Fruit fly (Drosophila melanogaster) whole organism, embryonic: ENCODE measurements around the gene JMJD5.

Source experiments
- Awh ChIP-seq: fragments of 200-800 bp; sonication (Bioruptor generic); IDR thresholded peaks from 2 replicates; pipeline ENCODE4, ENCODE4 v1.3.6; 2022; ENCODE audit warnings: missing biosample characterization, missing genetic modification characterization
- B-H2 ChIP-seq: fragments of 200-800 bp; sonication (Bioruptor generic); optimal IDR thresholded peaks from 2 replicates; lab custom pipeline; 2018; ENCODE audit warnings: missing biosample characterization, mild to moderate bottlenecking, missing genetic modification characterization
- CG10147 ChIP-seq: fragments of 200-800 bp; sonication (Bioruptor generic); optimal IDR thresholded peaks from 2 replicates; lab custom pipeline; 2019; ENCODE audit warnings: missing biosample characterization, mild to moderate bottlenecking, missing genetic modification characterization, moderate library complexity
- CG11504 ChIP-seq: fragments of 200-800 bp; sonication (Bioruptor generic); optimal IDR thresholded peaks from 3 replicates; lab custom pipeline; 2019; ENCODE audit warnings: missing biosample characterization, mild to moderate bottlenecking, missing genetic modification characterization, moderate library complexity
- CG11696 ChIP-seq: fragments of 200-800 bp; sonication (Bioruptor generic); IDR thresholded peaks from 2 replicates; pipeline ENCODE4 v1.3.6; 2022; ENCODE audit warnings: missing biosample characterization, missing genetic modification characterization
- CG12071 ChIP-seq: fragments of 200-800 bp; sonication (Bioruptor generic); optimal IDR thresholded peaks from 3 replicates; lab custom pipeline; 2018; ENCODE audit warnings: missing biosample characterization, mild to moderate bottlenecking, missing genetic modification characterization
- CG12236 ChIP-seq: fragments of 200-800 bp; sonication (Bioruptor generic); optimal IDR thresholded peaks from 2 replicates; lab custom pipeline; 2016; ENCODE audit warnings: missing biosample characterization, missing genetic modification characterization
- CG17186 ChIP-seq: fragments of 200-800 bp; sonication (Bioruptor generic); optimal IDR thresholded peaks from 3 replicates; lab custom pipeline; 2017; ENCODE audit warnings: missing biosample characterization, missing genetic modification reagents, missing genetic modification characterization
- CG17328 ChIP-seq: fragments of 200-800 bp; sonication (Bioruptor generic); IDR thresholded peaks from 2 replicates; pipeline ENCODE4 v1.3.6; 2022; ENCODE audit warnings: missing biosample characterization, missing genetic modification characterization
- CG17802 ChIP-seq: fragments of 200-800 bp; sonication (Bioruptor generic); optimal IDR thresholded peaks from 2 replicates; lab custom pipeline; 2018; ENCODE audit warnings: missing biosample characterization, mild to moderate bottlenecking, missing genetic modification characterization, moderate library complexity
- CG18599 ChIP-seq: fragments of 200-800 bp; sonication (Bioruptor generic); optimal IDR thresholded peaks from 3 replicates; lab custom pipeline; 2017; ENCODE audit warnings: missing biosample characterization, missing genetic modification characterization, mild to moderate bottlenecking, moderate library complexity, missing genetic modification reagents
- CG31441 ChIP-seq: fragments of 200-800 bp; sonication (Bioruptor generic); IDR thresholded peaks from 2 replicates; pipeline ENCODE4 v1.3.6; 2022; ENCODE audit warnings: missing biosample characterization, missing genetic modification characterization
- CG3838 ChIP-seq: fragments of 200-800 bp; sonication (Bioruptor generic); optimal IDR thresholded peaks from 3 replicates; lab custom pipeline; 2016; ENCODE audit warnings: missing biosample characterization, missing genetic modification characterization
- CG3995 ChIP-seq: fragments of 200-800 bp; sonication (Bioruptor generic); optimal IDR thresholded peaks from 3 replicates; lab custom pipeline; 2016; ENCODE audit warnings: missing biosample characterization, missing genetic modification characterization
- CG4707 ChIP-seq: fragments of 200-800 bp; sonication (Bioruptor generic); optimal IDR thresholded peaks from 2 replicates; lab custom pipeline; 2018; ENCODE audit warnings: missing biosample characterization, mild to moderate bottlenecking, missing genetic modification characterization, moderate library complexity
- CG7372 ChIP-seq: fragments of 200-800 bp; sonication (Bioruptor generic); IDR thresholded peaks from 2 replicates; pipeline ENCODE4 v1.3.6; 2022; ENCODE audit warnings: missing biosample characterization, missing genetic modification characterization
- CG7987 ChIP-seq: fragments of 200-800 bp; sonication (Bioruptor generic); optimal IDR thresholded peaks from 2 replicates; lab custom pipeline; 2018; ENCODE audit warnings: missing biosample characterization, mild to moderate bottlenecking, missing genetic modification characterization, moderate library complexity
- CG9437 ChIP-seq: fragments of 200-800 bp; sonication (Bioruptor generic); optimal IDR thresholded peaks from 2 replicates; lab custom pipeline; 2018; ENCODE audit warnings: missing biosample characterization, mild to moderate bottlenecking, missing genetic modification characterization
- E2f1 ChIP-seq: fragments of 200-800 bp; sonication (Bioruptor generic); IDR thresholded peaks from 2 replicates; pipeline ENCODE4 v1.3.6; 2022; ENCODE audit warnings: missing biosample characterization, missing genetic modification characterization
- Elba2 ChIP-seq: fragments of 200-800 bp; sonication (Bioruptor generic); optimal IDR thresholded peaks from 3 replicates; lab custom pipeline; 2016; ENCODE audit warnings: missing biosample characterization, missing genetic modification characterization
- Max ChIP-seq: fragments of 200-800 bp; sonication (Bioruptor generic); optimal IDR thresholded peaks from 2 replicates; lab custom pipeline; 2016; ENCODE audit warnings: missing biosample characterization, mild to moderate bottlenecking, missing genetic modification characterization
- Myb ChIP-seq: fragments of 200-800 bp; sonication (Bioruptor generic); optimal IDR thresholded peaks from 2 replicates; lab custom pipeline; 2016; ENCODE audit warnings: missing biosample characterization, missing genetic modification characterization
- Pdp1 ChIP-seq, 2 experiments: fragments of 200-800 bp; sonication (Bioruptor generic); optimal IDR thresholded peaks; 3 replicates each; lab custom pipeline; 2016; ENCODE audit warnings: missing biosample characterization in 2 of 2, missing genetic modification characterization in 2 of 2, mild to moderate bottlenecking in 1 of 2, moderate library complexity in 1 of 2
- Poxn ChIP-seq: fragments of 200-800 bp; sonication (Bioruptor generic); IDR thresholded peaks from 2 replicates; pipeline ENCODE4 v1.3.6; 2022; ENCODE audit warnings: missing biosample characterization, missing genetic modification characterization
- Stat92E ChIP-seq, 3 experiments: fragments of >200 bp in 2 of 3; fragments of 200-800 bp in 1 of 3; sonication (Bioruptor generic) in 1 of 3; optimal IDR thresholded peaks; 2 replicates each; lab custom pipeline; 2017 to 2019; ENCODE audit warnings: missing biosample characterization in 3 of 3, missing genetic modification characterization in 3 of 3, mild to moderate bottlenecking in 1 of 3, moderate library complexity in 1 of 3
- Vsx1 ChIP-seq: fragments of 200-800 bp; sonication (Bioruptor generic); optimal IDR thresholded peaks from 2 replicates; lab custom pipeline; 2017; ENCODE audit warnings: missing biosample characterization, mild to moderate bottlenecking, missing genetic modification characterization, missing genetic modification reagents
- Xbp1 ChIP-seq: fragments of 200-800 bp; sonication (Bioruptor generic); optimal IDR thresholded peaks from 3 replicates; lab custom pipeline; 2016; ENCODE audit warnings: missing biosample characterization, mild to moderate bottlenecking, missing genetic modification characterization
- Xrp1 ChIP-seq: fragments of 200-800 bp; sonication (Bioruptor generic); IDR thresholded peaks from 2 replicates; pipeline ENCODE4 v1.3.6; 2022; ENCODE audit warnings: missing biosample characterization, missing genetic modification characterization
- al ChIP-seq: fragments of 200-800 bp; sonication (Bioruptor generic); IDR thresholded peaks from 2 replicates; pipeline ENCODE4 v1.3.6; 2022; ENCODE audit warnings: missing biosample characterization, missing genetic modification characterization
- ap ChIP-seq: fragments of 200-800 bp; sonication (Bioruptor generic); IDR thresholded peaks from 2 replicates; pipeline ENCODE4 v1.3.6; 2022; ENCODE audit warnings: missing biosample characterization, missing genetic modification characterization
- br ChIP-seq: fragments of >200 bp; optimal IDR thresholded peaks from 2 replicates; lab custom pipeline; 2017
- cas ChIP-seq: fragments of 200-800 bp; sonication (Bioruptor generic); IDR thresholded peaks from 2 replicates; pipeline ENCODE4 v1.3.6; 2022; ENCODE audit warnings: missing biosample characterization, missing genetic modification characterization
- cg ChIP-seq: fragments of 200-800 bp; sonication (Bioruptor generic); optimal IDR thresholded peaks from 3 replicates; lab custom pipeline; 2019; ENCODE audit warnings: missing biosample characterization, mild to moderate bottlenecking, missing genetic modification characterization, moderate library complexity
- esg ChIP-seq: fragments of 200-800 bp; sonication (Bioruptor generic); conservative IDR thresholded peaks from 2 replicates; pipeline ENCODE4 v1.3.6; 2022; ENCODE audit warnings: missing biosample characterization, missing genetic modification characterization
- ham ChIP-seq: fragments of 200-800 bp; sonication (Bioruptor generic); IDR thresholded peaks from 2 replicates; pipeline ENCODE4 v1.3.6; 2022; ENCODE audit warnings: missing biosample characterization, missing genetic modification characterization
- hbn ChIP-seq: fragments of 200-800 bp; sonication (Bioruptor generic); IDR thresholded peaks from 2 replicates; pipeline ENCODE4 v1.3.6; 2022; ENCODE audit warnings: missing biosample characterization, missing genetic modification characterization; ENCODE audit not compliant: partially characterized antibody
- jumu ChIP-seq: fragments of 200-800 bp; sonication (Bioruptor generic); optimal IDR thresholded peaks from 3 replicates; lab custom pipeline; 2016; ENCODE audit warnings: missing biosample characterization, missing genetic modification characterization
- maf-S ChIP-seq: fragments of 200-800 bp; sonication (Bioruptor generic); optimal IDR thresholded peaks from 2 replicates; lab custom pipeline; 2016; ENCODE audit warnings: missing biosample characterization, missing genetic modification characterization
- nmo ChIP-seq: fragments of 200-800 bp; sonication (Bioruptor generic); optimal IDR thresholded peaks from 2 replicates; lab custom pipeline; 2018; ENCODE audit warnings: missing biosample characterization, mild to moderate bottlenecking, missing genetic modification characterization, moderate library complexity
- onecut ChIP-seq: fragments of 200-800 bp; sonication (Bioruptor generic); IDR thresholded peaks from 2 replicates; pipeline ENCODE4 v1.3.6; 2022; ENCODE audit warnings: missing biosample characterization, missing genetic modification characterization
- otp ChIP-seq: fragments of 200-800 bp; sonication (Bioruptor generic); IDR thresholded peaks from 3 replicates; pipeline ENCODE4, ENCODE4 v1.3.6; 2022; ENCODE audit warnings: missing biosample characterization, missing genetic modification characterization
- pum ChIP-seq: fragments of 200-800 bp; sonication (Bioruptor generic); optimal IDR thresholded peaks from 2 replicates; lab custom pipeline; 2016; ENCODE audit warnings: missing biosample characterization, missing genetic modification characterization
- run ChIP-seq: fragments of 200-800 bp; sonication (Bioruptor generic); optimal IDR thresholded peaks from 3 replicates; lab custom pipeline; 2018; ENCODE audit warnings: missing biosample characterization, mild to moderate bottlenecking, missing genetic modification characterization
- shn ChIP-seq: fragments of 200-800 bp; sonication (Bioruptor generic); optimal IDR thresholded peaks from 3 replicates; lab custom pipeline; 2016; ENCODE audit warnings: missing biosample characterization, missing genetic modification characterization
- zfh1 ChIP-seq: fragments of 200-800 bp; sonication (Bioruptor generic); IDR thresholded peaks from 3 replicates; pipeline ENCODE4 v1.3.6; 2022; ENCODE audit warnings: missing biosample characterization, missing genetic modification characterization

JMJD5 gene

DNA sequence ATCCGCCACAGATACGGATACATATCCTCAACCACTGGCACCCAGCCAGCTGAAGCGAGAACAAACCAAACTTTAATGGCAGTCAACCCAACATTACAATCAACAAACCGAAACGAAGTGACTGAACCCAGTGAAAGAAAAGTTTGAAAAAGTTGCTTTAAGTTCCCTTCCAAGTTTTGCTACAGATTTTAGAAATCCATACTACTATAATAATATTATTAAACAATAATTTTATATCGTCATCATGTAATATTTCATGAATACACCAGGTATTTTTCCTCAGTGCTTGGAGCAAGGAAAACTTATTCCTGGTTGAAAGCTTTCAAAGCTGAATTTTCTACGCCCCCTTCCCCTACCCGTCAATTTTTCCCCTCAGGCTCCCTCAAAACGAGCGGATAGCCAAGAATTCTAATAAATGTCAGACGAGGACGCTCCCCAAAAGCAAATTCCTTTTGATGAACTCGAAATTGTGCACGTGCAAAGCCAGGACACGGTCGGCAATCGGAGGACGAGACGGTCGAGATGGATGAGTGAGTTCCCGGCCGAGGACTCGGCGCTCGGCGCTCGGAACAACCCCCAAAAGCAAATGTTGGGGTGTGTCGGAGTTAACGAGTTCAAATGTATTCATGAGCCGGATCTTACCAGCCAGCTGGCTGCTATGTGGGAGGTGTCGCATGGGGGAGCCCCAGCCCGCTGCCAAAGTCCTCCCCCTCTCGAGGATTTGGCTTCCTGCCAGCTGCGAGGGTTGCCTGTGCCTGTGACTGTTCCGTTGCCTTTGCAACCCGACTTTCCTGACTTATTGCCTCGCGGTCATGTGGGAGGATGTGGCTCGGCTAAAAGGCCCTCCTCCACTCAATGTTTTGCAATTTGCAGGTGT, 44.0 kb downstream of the JMJD5 start (continued):
- TF ChIP-seq CG7987 (GFP tag; lab: Kevin White, UChicago) (peak; percentile 36), Poxn (GFP tag; lab: Robert Waterston, UW) (no peak), otp (GFP tag; lab: Robert Waterston, UW) (no peak), CG3838 (GFP tag; lab: Kevin White, UChicago) (no peak), ap (GFP tag; lab: Robert Waterston, UW) (0 out of 2 replicates have a peak, but pooled peaks have one; percentile 9), CG12236 (GFP tag; lab: Kevin White, UChicago) (no peak), zfh1 (peak; percentile 50; the same call in 2 of the 3 replicates), Vsx1 (GFP tag; lab: Kevin White, UChicago) (peak; percentile 28), E2f1 (GFP tag; lab: Robert Waterston, UW) (peak; percentile 58), CG31441 (GFP tag; lab: Robert Waterston, UW) (peak; percentile 64), Xbp1 (GFP tag; lab: Kevin White, UChicago) (peak; percentile 17), hbn (no peak), onecut (GFP tag; lab: Robert Waterston, UW) (peak; percentile 62), al (GFP tag; lab: Robert Waterston, UW) (no peak), Elba2 (GFP tag; lab: Kevin White, UChicago) (no peak), CG7372 (GFP tag; lab: Robert Waterston, UW) (0 out of 2 replicates have a peak, but pooled peaks have one; percentile 26), shn (GFP tag; lab: Kevin White, UChicago) (no peak), Awh (GFP tag; lab: Robert Waterston, UW) (no peak), CG12071 (GFP tag; lab: Kevin White, UChicago) (peak; percentile 12), CG18599 (GFP tag; lab: Kevin White, UChicago) (peak; percentile 90), CG9437 (GFP tag; lab: Kevin White, UChicago) (no peak), B-H2 (no peak), CG17802 (tag; lab: Kevin White, UChicago) (no peak), esg (GFP tag; lab: Robert Waterston, UW) (no peak), CG3995 (GFP tag; lab: Kevin White, UChicago) (no peak), run (tag; lab: Kevin White, UChicago) (peak; percentile 38), CG11696 (GFP tag; lab: Robert Waterston, UW) (no peak), CG4707 (GFP tag; lab: Kevin White, UChicago) (no peak), ham (GFP tag; lab: Robert Waterston, UW) (no peak), Pdp1 (GFP tag; optimal IDR thresholded peaks at IDR 0.05; lab: Kevin White, UChicago) (no peak), nmo (peak; percentile 17), Stat92E (GFP tag; optimal IDR thresholded peaks at IDR 0.05; lab: Kevin White, UChicago) (no peak), cas (GFP tag; lab: Robert Waterston, UW) (no peak), jumu (GFP tag; lab: Kevin White, UChicago) (no peak), Myb (GFP tag; lab: Kevin White, UChicago) (no peak), br (lab: Kevin White, UChicago) (no peak), CG17186 (GFP tag; lab: Kevin White, UChicago) (no peak), CG17328 (peak; percentile 40; the same call in 1 of the 2 replicates), CG10147 (GFP tag; lab: Kevin White, UChicago) (peak; percentile 69), cg (GFP tag; lab: Kevin White, UChicago) (no peak), pum (GFP tag; lab: Kevin White, UChicago) (no peak), maf-S (no peak), CG11504 (tag; lab: Kevin White, UChicago) (peak; percentile 82), Max (peak; percentile 16), Xrp1 (GFP tag; lab: Robert Waterston, UW) (peak; percentile 52; the same call in 1 of the 2 replicates)
